Worm (Caenorhabditis elegans) whole organism, midembryonic: Measurements from ENCODE around the gene fbxb-116.

Experiments
- T22C8.4 ChIP-seq: fragments of 200-800 bp; sonication (Bioruptor generic); IDR thresholded peaks from 2 replicates; pipeline ENCODE4 v1.3.6; 2022; ENCODE audit warnings: missing genetic modification characterization, missing compliant biosample characterization
- cog-1 ChIP-seq: sonication (generic microtip); optimal IDR thresholded peaks from 2 replicates; lab custom pipeline; 2016; ENCODE audit warnings: missing genetic modification characterization, missing compliant biosample characterization
- flt-1 ChIP-seq: fragments of 200-800 bp; sonication (Bioruptor generic); IDR thresholded peaks from 2 replicates; pipeline ENCODE4 v1.3.6; 2022; ENCODE audit warnings: missing genetic modification characterization, missing compliant biosample characterization
- klf-2 ChIP-seq: fragments of 200-800 bp; sonication (Bioruptor generic); conservative IDR thresholded peaks from 2 replicates; pipeline ENCODE4 v1.3.6; 2022; ENCODE audit warnings: missing genetic modification reagents, missing genetic modification characterization, missing compliant biosample characterization
- med-1 ChIP-seq: sonication (generic microtip); optimal IDR thresholded peaks from 2 replicates; lab custom pipeline; 2017; ENCODE audit warnings: missing genetic modification characterization, mild to moderate bottlenecking, missing compliant biosample characterization, antibody characterized with exemption, missing genetic modification reagents; ENCODE audit not compliant: insufficient read depth
- tab-1 ChIP-seq: fragments of 200-800 bp; sonication (Bioruptor generic); IDR thresholded peaks from 2 replicates; pipeline ENCODE4 v1.3.6; 2022; ENCODE audit warnings: missing genetic modification characterization, missing compliant biosample characterization
- ztf-29 ChIP-seq: fragments of 200-800 bp; sonication (Bioruptor generic); IDR thresholded peaks from 2 replicates; pipeline ENCODE4 v1.3.6; 2022; ENCODE audit warnings: missing genetic modification reagents, missing genetic modification characterization, missing compliant biosample characterization

DNA sequence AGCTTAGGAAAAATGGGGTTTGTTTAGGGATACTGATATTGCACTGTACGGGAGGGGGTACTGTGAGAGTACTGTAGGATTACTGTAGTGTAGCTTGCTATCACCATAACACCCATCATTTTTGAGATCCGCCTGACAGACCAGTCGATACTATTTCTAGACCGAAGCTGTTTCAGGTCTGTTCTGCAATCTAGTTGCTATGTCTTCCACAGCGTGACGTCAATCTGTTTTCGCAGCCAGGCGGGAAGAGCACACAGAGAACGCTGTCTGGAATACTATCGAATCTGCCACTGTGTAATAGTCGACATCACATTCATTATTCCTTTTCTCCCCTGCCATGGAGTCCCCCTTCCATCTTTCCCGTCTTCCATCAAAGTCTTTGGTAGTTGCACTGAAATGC is 18.3 kb downstream of the fbxb-116 start, which contains the start of gene F21D9.11:
- no peak for TF ChIP-seq med-1 (GFP tag; lab: Kevin White, UChicago)
- no peak for TF ChIP-seq cog-1 (tag; lab: Kevin White, UChicago)
- TF ChIP-seq tab-1 (GFP tag; lab: Robert Waterston, UW), result no peak
- no peak for TF ChIP-seq T22C8.4
- no peak for TF ChIP-seq klf-2 (GFP tag; lab: Robert Waterston, UW)
- no peak for TF ChIP-seq flt-1 (GFP tag; lab: Robert Waterston, UW)
- no peak for TF ChIP-seq ztf-29 (GFP tag; lab: Robert Waterston, UW)
